Worm (Caenorhabditis elegans) whole organism, young adult: Measurements from ENCODE around the gene Y38F2AR.12.
A peak's percentile ranks its signal among the peaks of the same experiment; 100 is the strongest.

ENCODE experiments used
- B0019.2 ChIP-seq: fragments of 200-800 bp; sonication (Bioruptor generic); conservative IDR thresholded peaks from 2 replicates; pipeline ENCODE4 v1.3.6; 2022; ENCODE audit warnings: missing genetic modification reagents, missing genetic modification characterization, missing compliant biosample characterization
- C06A6.2 ChIP-seq: fragments of 200-800 bp; sonication (Bioruptor generic); conservative IDR thresholded peaks from 2 replicates; pipeline ENCODE4 v1.3.6; 2022; ENCODE audit warnings: missing genetic modification characterization, missing compliant biosample characterization
- C17E4.6 ChIP-seq: fragments of 200-800 bp; sonication (Bioruptor generic); IDR thresholded peaks from 2 replicates; pipeline ENCODE4 v1.3.6; 2022; ENCODE audit warnings: missing genetic modification reagents, missing genetic modification characterization, missing compliant biosample characterization
- D2030.7 ChIP-seq: fragments of 200-800 bp; sonication (Bioruptor generic); IDR thresholded peaks from 2 replicates; pipeline ENCODE4 v1.3.6; 2022; ENCODE audit warnings: missing genetic modification reagents, missing genetic modification characterization, missing compliant biosample characterization
- F10E7.11 ChIP-seq: sonication (generic microtip); optimal IDR thresholded peaks from 2 replicates; lab custom pipeline; 2017; ENCODE audit warnings: mild to moderate bottlenecking, missing genetic modification characterization, moderate library complexity, missing compliant biosample characterization
- F22D6.2 ChIP-seq: sonication (generic microtip); optimal IDR thresholded peaks from 2 replicates; lab custom pipeline; 2016; ENCODE audit warnings: mild to moderate bottlenecking, missing genetic modification characterization, missing compliant biosample characterization
- F33H1.4 ChIP-seq: fragments of 200-800 bp; sonication (Bioruptor generic); IDR thresholded peaks from 2 replicates; pipeline ENCODE4 v1.3.6; 2022; ENCODE audit warnings: missing genetic modification reagents, missing genetic modification characterization, missing compliant biosample characterization
- K12H6.12 ChIP-seq: fragments of 200-800 bp; sonication (Bioruptor generic); optimal IDR thresholded peaks from 2 replicates; lab custom pipeline; 2018; ENCODE audit warnings: mild to moderate bottlenecking, missing genetic modification characterization, missing compliant biosample characterization
- Y53F4B.3 ChIP-seq: fragments of 200-800 bp; sonication (Bioruptor generic); IDR thresholded peaks from 2 replicates; pipeline ENCODE4 v1.3.6; 2022; ENCODE audit warnings: missing genetic modification reagents, missing genetic modification characterization, missing compliant biosample characterization
- Y56A3A.18 ChIP-seq: fragments of 200-800 bp; sonication (Bioruptor generic); IDR thresholded peaks from 2 replicates; pipeline ENCODE4 v1.3.6; 2022; ENCODE audit warnings: missing genetic modification reagents, missing genetic modification characterization, missing compliant biosample characterization
- Y95B8A.8 ChIP-seq: fragments of 200-800 bp; sonication (Bioruptor generic); IDR thresholded peaks from 2 replicates; pipeline ENCODE4 v1.3.6; 2022; ENCODE audit warnings: missing genetic modification reagents, missing genetic modification characterization, missing compliant biosample characterization
- ZK185.1 ChIP-seq: sonication (generic microtip); optimal IDR thresholded peaks from 2 replicates; lab custom pipeline; 2016; ENCODE audit warnings: mild to moderate bottlenecking, missing genetic modification characterization, missing compliant biosample characterization; ENCODE audit not compliant: poor library complexity, severe bottlenecking
- ama-1 ChIP-seq, 3 experiments: fragments of 150-350 bp in 1 of 3; sonication (generic microtip) in 2 of 3; optimal IDR thresholded peaks; 2 replicates each; lab custom pipeline; 2014 to 2018; ENCODE audit warnings: missing biosample characterization in 2 of 3, missing genetic modification characterization in 2 of 3, missing genetic modification reagents in 2 of 3
- athp-1 ChIP-seq: sonication (generic microtip); optimal IDR thresholded peaks from 2 replicates; lab custom pipeline; 2017; ENCODE audit warnings: mild to moderate bottlenecking, missing genetic modification characterization, missing compliant biosample characterization
- attf-3 ChIP-seq: fragments of 200-800 bp; sonication (Bioruptor generic); conservative IDR thresholded peaks from 2 replicates; pipeline ENCODE4 v1.3.6; 2022; ENCODE audit warnings: missing genetic modification reagents, missing genetic modification characterization, missing compliant biosample characterization
- bed-1 ChIP-seq: fragments of 200-800 bp; sonication (Bioruptor generic); IDR thresholded peaks from 2 replicates; pipeline ENCODE4 v1.3.6; 2022; ENCODE audit warnings: missing genetic modification reagents, missing genetic modification characterization, missing compliant biosample characterization
- cebp-2 ChIP-seq: fragments of 200-800 bp; sonication (Bioruptor generic); IDR thresholded peaks from 2 replicates; pipeline ENCODE4 v1.3.6; 2022; ENCODE audit warnings: missing genetic modification characterization, missing compliant biosample characterization
- ceh-27 ChIP-seq: fragments of 200-800 bp; sonication (Bioruptor generic); optimal IDR thresholded peaks from 2 replicates; lab custom pipeline; 2018; ENCODE audit warnings: mild to moderate bottlenecking, missing genetic modification characterization, moderate library complexity, missing compliant biosample characterization
- ceh-40 ChIP-seq: fragments of 200-800 bp; sonication (Bioruptor generic); IDR thresholded peaks from 2 replicates; pipeline ENCODE4 v1.3.6; 2022; ENCODE audit warnings: missing genetic modification characterization, missing compliant biosample characterization
- die-1 ChIP-seq: sonication (generic microtip); optimal IDR thresholded peaks from 2 replicates; lab custom pipeline; 2016; ENCODE audit warnings: missing genotype, mild to moderate bottlenecking, missing genetic modification characterization, missing compliant biosample characterization
- egl-44 ChIP-seq: fragments of 200-800 bp; sonication (Bioruptor generic); IDR thresholded peaks from 2 replicates; pipeline ENCODE4 v1.3.6; 2022; ENCODE audit warnings: missing genetic modification reagents, missing genetic modification characterization, missing compliant biosample characterization
- egrh-3 ChIP-seq: fragments of 200-800 bp; sonication (Bioruptor generic); IDR thresholded peaks from 2 replicates; pipeline ENCODE4 v1.3.6; 2022; ENCODE audit warnings: missing genetic modification reagents, missing genetic modification characterization, missing compliant biosample characterization
- hrde-1 ChIP-seq: sonication (generic microtip); optimal IDR thresholded peaks from 2 replicates; lab custom pipeline; 2016; ENCODE audit warnings: missing genetic modification characterization, mild to moderate bottlenecking, missing compliant biosample characterization, moderate library complexity, missing genotype, missing genetic modification reagents, borderline replicate concordance
- lag-1 ChIP-seq: fragments of 200-800 bp; sonication (Bioruptor generic); IDR thresholded peaks from 2 replicates; pipeline ENCODE4 v1.3.6; 2022; ENCODE audit warnings: missing genetic modification reagents, missing genetic modification characterization, missing compliant biosample characterization
- let-607 ChIP-seq, 2 experiments: fragments of 200-800 bp in 1 of 2; sonication (Bioruptor generic) in 1 of 2; sonication (generic microtip) in 1 of 2; optimal IDR thresholded peaks; 2 replicates each; lab custom pipeline; 2016 to 2018; ENCODE audit warnings: mild to moderate bottlenecking in 2 of 2, missing compliant biosample characterization in 2 of 2, missing genetic modification characterization in 2 of 2, moderate library complexity in 2 of 2, missing genotype in 1 of 2
- lin-26 ChIP-seq: fragments of 200-800 bp; sonication (Bioruptor generic); IDR thresholded peaks from 2 replicates; pipeline ENCODE4 v1.3.6; 2022; ENCODE audit warnings: missing genetic modification reagents, missing genetic modification characterization, missing compliant biosample characterization
- lin-54 ChIP-seq: fragments of 200-800 bp; sonication (Bioruptor generic); optimal IDR thresholded peaks from 2 replicates; lab custom pipeline; 2018; ENCODE audit warnings: mild to moderate bottlenecking, missing genetic modification characterization, missing compliant biosample characterization
- lir-1 ChIP-seq: fragments of 200-800 bp; sonication (Bioruptor generic); conservative IDR thresholded peaks from 2 replicates; pipeline ENCODE4 v1.3.6; 2022; ENCODE audit warnings: missing genetic modification reagents, missing genetic modification characterization, missing compliant biosample characterization
- madf-10 ChIP-seq: sonication (generic microtip); optimal IDR thresholded peaks from 2 replicates; lab custom pipeline; 2016; ENCODE audit warnings: mild to moderate bottlenecking, missing genetic modification characterization, missing compliant biosample characterization
- madf-6 ChIP-seq: fragments of 200-800 bp; sonication (Bioruptor generic); IDR thresholded peaks from 2 replicates; pipeline ENCODE4 v1.3.6; 2022; ENCODE audit warnings: missing genetic modification reagents, missing genetic modification characterization, missing compliant biosample characterization
- nfya-1 ChIP-seq: sonication (generic microtip); optimal IDR thresholded peaks from 2 replicates; lab custom pipeline; 2017; ENCODE audit warnings: antibody characterized with exemption, missing compliant biosample characterization, missing genetic modification characterization, borderline replicate concordance; ENCODE audit not compliant: insufficient read depth
- nhr-120 ChIP-seq: fragments of 200-800 bp; sonication (Bioruptor generic); IDR thresholded peaks from 2 replicates; pipeline ENCODE4 v1.3.6; 2022; ENCODE audit warnings: missing genetic modification characterization, missing compliant biosample characterization
- nhr-80 ChIP-seq: sonication (generic microtip); optimal IDR thresholded peaks from 2 replicates; lab custom pipeline; 2016; ENCODE audit warnings: missing genetic modification characterization, missing compliant biosample characterization
- rec-8 ChIP-seq, 2 experiments: sonication (generic microtip); optimal IDR thresholded peaks; 2 replicates each; lab custom pipeline; 2016; ENCODE audit warnings: mild to moderate bottlenecking in 2 of 2, missing genetic modification characterization in 2 of 2, missing genetic modification reagents in 2 of 2, missing genotype in 2 of 2, missing biosample characterization in 1 of 2, missing compliant biosample characterization in 1 of 2, moderate library complexity in 1 of 2
- repo-1 ChIP-seq: sonication (generic microtip); optimal IDR thresholded peaks from 2 replicates; lab custom pipeline; 2017; ENCODE audit warnings: mild to moderate bottlenecking, missing genetic modification characterization, missing compliant biosample characterization
- rpc-1 ChIP-seq, 2 experiments: fragments of 150-350 bp in 1 of 2; sonication (generic microtip) in 1 of 2; optimal IDR thresholded peaks; 2 replicates each; lab custom pipeline; 2014 to 2018; ENCODE audit warnings: missing biosample characterization in 1 of 2, missing genetic modification characterization in 1 of 2, missing genetic modification reagents in 1 of 2, missing genotype in 1 of 2
- sea-2 ChIP-seq: fragments of 200-800 bp; sonication (Bioruptor generic); IDR thresholded peaks from 2 replicates; pipeline ENCODE4 v1.3.6; 2022; ENCODE audit warnings: missing genetic modification characterization, missing compliant biosample characterization
- snpc-3.4 ChIP-seq: sonication (generic microtip); optimal IDR thresholded peaks from 2 replicates; lab custom pipeline; 2017; ENCODE audit warnings: missing genetic modification characterization, mild to moderate bottlenecking, missing compliant biosample characterization, antibody characterized with exemption, moderate library complexity, missing genotype, missing genetic modification reagents
- xnd-1 ChIP-seq: sonication (generic microtip); optimal IDR thresholded peaks from 2 replicates; lab custom pipeline; 2016; ENCODE audit warnings: missing genotype, missing genetic modification reagents, missing genetic modification characterization, missing compliant biosample characterization
- zim-3 ChIP-seq: sonication (generic microtip); optimal IDR thresholded peaks from 2 replicates; lab custom pipeline; 2017; ENCODE audit warnings: mild to moderate bottlenecking, missing genetic modification characterization, moderate library complexity, missing compliant biosample characterization
- ztf-18 ChIP-seq: sonication (generic microtip); optimal IDR thresholded peaks from 2 replicates; lab custom pipeline; 2016; ENCODE audit warnings: missing genotype, mild to moderate bottlenecking, missing genetic modification characterization, missing compliant biosample characterization
- ztf-25 ChIP-seq: fragments of 200-800 bp; sonication (Bioruptor generic); IDR thresholded peaks from 2 replicates; pipeline ENCODE4 v1.3.6; 2022; ENCODE audit warnings: missing genetic modification reagents, missing genetic modification characterization, missing compliant biosample characterization
- ztf-3 ChIP-seq: fragments of 200-800 bp; sonication (Bioruptor generic); optimal IDR thresholded peaks from 2 replicates; lab custom pipeline; 2018; ENCODE audit warnings: mild to moderate bottlenecking, missing genetic modification characterization, missing compliant biosample characterization

Y38F2AR.12 gene

ce11 chrIV:2412370-2412962 is at the start of gene Y38F2AR.12:
Gene Y38F2AR.12 (minus strand): TSS chrIV:2412420.
- TF ChIP-seq let-607 (tag; optimal IDR thresholded peaks at IDR 0.05; lab: Kevin White, UChicago) (peak in 1 of 2 experiments; percentile 5), hrde-1 (no peak), nhr-80 (tag; lab: Kevin White, UChicago) (peak; percentile 33)

ce11 chrIV:2461396-2461795 is 49.2 kb upstream of the Y38F2AR.12 start:
- no peak for TF ChIP-seq xnd-1 (tag; lab: Kevin White, UChicago)
- TF ChIP-seq egrh-3 (GFP tag; lab: Robert Waterston, UW), result no peak
- no peak for TF ChIP-seq ZK185.1 (tag; lab: Kevin White, UChicago)
- no peak for TF ChIP-seq B0019.2
- no peak for TF ChIP-seq bed-1 (GFP tag; lab: Robert Waterston, UW)
- TF ChIP-seq attf-3 (GFP tag; lab: Robert Waterston, UW), result no peak
- no peak for TF ChIP-seq lin-54
- TF ChIP-seq repo-1, result no peak
- TF ChIP-seq nhr-80 (tag; lab: Kevin White, UChicago), result no peak
- TF ChIP-seq zim-3 (tag; lab: Kevin White, UChicago), result no peak
- no peak for TF ChIP-seq sea-2
- no peak for TF ChIP-seq cebp-2 (GFP tag; lab: Robert Waterston, UW)
- no peak for TF ChIP-seq Y53F4B.3 (GFP tag; lab: Robert Waterston, UW)
- no peak for TF ChIP-seq F10E7.11 (tag; lab: Kevin White, UChicago)
- no peak for TF ChIP-seq ama-1 (optimal IDR thresholded peaks at IDR 0.05; lab: Kevin White, UChicago)
- no peak for TF ChIP-seq ama-1 (GFP tag; optimal IDR thresholded peaks at IDR 0.05; lab: Kevin White, UChicago)
- TF ChIP-seq rec-8 (tag; optimal IDR thresholded peaks at IDR 0.05; lab: Kevin White, UChicago), result no peak
- TF ChIP-seq rpc-1 (optimal IDR thresholded peaks at IDR 0.05; lab: Kevin White, UChicago), result no peak
- no peak for TF ChIP-seq rpc-1 (tag; optimal IDR thresholded peaks at IDR 0.05; lab: Kevin White, UChicago)
- TF ChIP-seq, all 124 proteins: peak for 0

ce11 chrIV:2455128-2455527 is 42.9 kb upstream of the Y38F2AR.12 start:
- no peak for TF ChIP-seq F22D6.2
- TF ChIP-seq D2030.7, result no peak
- TF ChIP-seq snpc-3.4, result no peak
- no peak for TF ChIP-seq Y56A3A.18 (GFP tag; lab: Robert Waterston, UW)
- no peak for TF ChIP-seq repo-1
- no peak for TF ChIP-seq lin-26 (GFP tag; lab: Robert Waterston, UW)
- TF ChIP-seq nfya-1 (tag; lab: Kevin White, UChicago), result no peak
- no peak for TF ChIP-seq madf-10 (tag; lab: Kevin White, UChicago)
- no peak for TF ChIP-seq F33H1.4 (GFP tag; lab: Robert Waterston, UW)
- TF ChIP-seq rpc-1 (optimal IDR thresholded peaks at IDR 0.05; lab: Kevin White, UChicago), result no peak
- no peak for TF ChIP-seq rpc-1 (tag; optimal IDR thresholded peaks at IDR 0.05; lab: Kevin White, UChicago)
- no peak for TF ChIP-seq Y95B8A.8
- TF ChIP-seq die-1 (tag; lab: Kevin White, UChicago), result no peak
- TF ChIP-seq ceh-40, result no peak
- TF ChIP-seq C17E4.6, result no peak

ce11 chrIV:2451655-2452054 is 39.4 kb upstream of the Y38F2AR.12 start:
- TF ChIP-seq nhr-120 (no peak), madf-6 (GFP tag; lab: Robert Waterston, UW) (no peak), ztf-25 (GFP tag; lab: Robert Waterston, UW) (no peak), ceh-27 (GFP tag; lab: Kevin White, UChicago) (no peak), C06A6.2 (GFP tag; lab: Robert Waterston, UW) (no peak), lin-26 (GFP tag; lab: Robert Waterston, UW) (no peak), ztf-3 (no peak), lag-1 (GFP tag; lab: Robert Waterston, UW) (no peak), ztf-18 (tag; lab: Kevin White, UChicago) (no peak), nfya-1 (tag; lab: Kevin White, UChicago) (no peak), athp-1 (tag; lab: Kevin White, UChicago) (no peak), ama-1 (optimal IDR thresholded peaks at IDR 0.05; lab: Kevin White, UChicago) (no peak), ama-1 (GFP tag; optimal IDR thresholded peaks at IDR 0.05; lab: Kevin White, UChicago) (no peak), egl-44 (GFP tag; lab: Robert Waterston, UW) (no peak), F22D6.2 (no peak), bed-1 (GFP tag; lab: Robert Waterston, UW) (no peak), lir-1 (GFP tag; lab: Robert Waterston, UW) (no peak), K12H6.12 (no peak)
